Fruit fly (Drosophila melanogaster) S2 (cell line): ENCODE results near the gene CG31253.

Experiments used
- CG8478 ChIP-seq: fragments of >200 bp; optimal IDR thresholded peaks from 2 replicates; lab custom pipeline; 2018
- CTCF ChIP-seq, 2 experiments: fragments of >200 bp; optimal IDR thresholded peaks; 2 replicates each; lab custom pipeline; 2018

DNA sequence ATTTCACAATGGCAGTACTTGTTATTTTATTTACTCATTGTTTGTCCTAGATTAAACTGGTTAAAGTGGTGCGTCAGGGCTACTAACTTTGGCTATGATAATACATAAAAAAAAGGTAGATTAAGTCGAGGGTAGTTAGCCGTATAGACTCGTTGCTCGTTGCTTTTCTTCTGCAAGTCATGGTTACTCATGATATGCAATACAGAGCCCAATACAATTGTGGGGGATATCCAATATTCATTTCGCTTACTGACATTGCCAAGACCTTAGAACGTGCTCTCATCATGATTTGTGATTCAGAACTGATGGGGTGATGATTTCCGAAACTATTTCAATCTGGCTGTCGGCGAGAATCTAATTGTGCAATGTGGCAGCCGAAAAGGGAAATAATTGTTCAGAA lies 15.0 kb downstream of the CG31253 start:
- TF ChIP-seq CTCF (optimal IDR thresholded peaks at IDR 0.05; lab: Kevin White, UChicago) (no peak), CG8478 (lab: Kevin White, UChicago) (no peak)
